Worm (Caenorhabditis elegans): Measurements from ENCODE around the gene acc-1.

ce11 chrIV:9676535-9676934, 18.7 kb downstream of the acc-1 start:
- no peak for TF ChIP-seq cnd-1 (tag; optimal IDR thresholded peaks at IDR 0.05)
- no peak for TF ChIP-seq pha-4 (tag; optimal IDR thresholded peaks at IDR 0.05)
- TF ChIP-seq lsy-2 (tag; optimal IDR thresholded peaks at IDR 0.05), result no peak
